Fruit fly (Drosophila melanogaster) whole organism: Measurements from ENCODE around the gene dnc.

Experiments used
- Dll ChIP-seq: fragments of >200 bp; optimal IDR thresholded peaks from 2 replicates; lab custom pipeline; 2017
- EcR ChIP-seq, 2 experiments: fragments of >200 bp; optimal IDR thresholded peaks; 2 replicates each; lab custom pipeline; 2017; ENCODE audit warnings: missing biosample characterization in 2 of 2, missing genetic modification characterization in 2 of 2, missing genetic modification reagents in 2 of 2
- pan ChIP-seq: fragments of >200 bp; optimal IDR thresholded peaks from 2 replicates; lab custom pipeline; 2017

DNA sequence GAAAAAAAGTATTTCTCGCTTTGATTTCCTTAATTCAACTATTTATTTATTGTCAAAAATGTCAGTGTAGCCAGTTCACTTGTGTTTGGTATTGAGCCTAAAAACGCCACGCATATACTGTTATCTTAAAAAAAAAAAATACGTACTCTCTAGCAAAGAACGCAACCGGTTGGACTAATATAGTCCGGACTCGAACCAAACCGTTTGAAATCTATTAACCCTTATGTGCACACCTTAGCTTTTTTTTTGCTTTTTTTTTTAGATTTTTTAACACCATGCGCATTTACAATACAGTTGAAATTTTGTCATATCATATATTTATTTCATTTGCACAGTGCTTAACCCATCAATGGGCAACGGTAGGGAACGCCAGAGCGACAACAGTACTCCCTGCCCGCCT, 3.2 kb upstream of the dnc start, which contains the start of gene CG18508:
- TF ChIP-seq pan (lab: Kevin White, UChicago) (no peak), Dll (lab: Kevin White, UChicago) (no peak), EcR (GFP tag; optimal IDR thresholded peaks at IDR 0.05; lab: Kevin White, UChicago) (no peak)
